Worm (Caenorhabditis elegans) whole organism, L4/young adult: ENCODE measurements around the gene F14H8.5.

Experiments used
- W03F9.2 ChIP-seq: fragments of 150-350 bp; optimal IDR thresholded peaks from 2 replicates; lab custom pipeline; 2014; ENCODE audit warnings: missing biosample characterization, missing genetic modification characterization
- dao-5 ChIP-seq: sonication (generic microtip); optimal IDR thresholded peaks from 2 replicates; lab custom pipeline; 2016; ENCODE audit warnings: missing genotype, missing genetic modification characterization, moderate library complexity, missing compliant biosample characterization
- him-1 ChIP-seq: sonication (generic microtip); optimal IDR thresholded peaks from 2 replicates; lab custom pipeline; 2016; ENCODE audit warnings: missing genotype, missing genetic modification reagents, missing genetic modification characterization, missing compliant biosample characterization

- TF ChIP-seq dao-5 (tag; lab: Kevin White, UChicago) (no peak), him-1 (tag; lab: Kevin White, UChicago) (no peak), W03F9.2 (tag; lab: Kevin White, UChicago) (no peak)
Observed at ce11 chrV:15004800-15005199, 16.0 kb upstream of the F14H8.5 start, which contains the start of gene hrde-2.
